Fruit fly (Drosophila melanogaster) S2 (cell line): Measurements from ENCODE around the gene CG34026.

Experiments
- CG8478 ChIP-seq: fragments of >200 bp; optimal IDR thresholded peaks from 2 replicates; lab custom pipeline; 2018
- CTCF ChIP-seq, 2 experiments: fragments of >200 bp; optimal IDR thresholded peaks; 2 replicates each; lab custom pipeline; 2018

DNA sequence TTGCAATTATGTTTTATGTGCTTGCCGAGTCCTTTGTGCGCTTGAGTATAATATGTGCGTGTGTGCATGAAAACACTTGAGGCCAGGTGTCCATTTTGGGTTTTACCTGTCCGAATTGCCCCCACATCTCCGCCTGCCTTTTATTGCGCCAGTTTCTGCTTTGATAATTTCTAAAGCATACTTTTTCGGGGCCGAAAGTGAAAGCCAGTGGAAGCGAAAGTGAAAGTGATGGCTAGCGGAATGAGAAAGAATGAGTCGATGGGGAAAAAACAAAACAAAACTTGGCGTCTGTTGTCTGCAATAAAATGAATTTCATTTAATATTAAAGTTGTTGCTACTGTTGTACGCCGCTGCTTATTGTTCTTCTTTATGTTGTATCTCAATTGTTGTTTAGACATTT is 10.1 kb upstream of the CG34026 start:
- TF ChIP-seq CG8478 (lab: Kevin White, UChicago), result no peak
- no peak for TF ChIP-seq CTCF (optimal IDR thresholded peaks at IDR 0.05; lab: Kevin White, UChicago)
